Worm (Caenorhabditis elegans) whole organism, L1 larva: ENCODE data around the gene C50F4.10.

Experiments used
- elt-3 ChIP-seq, 6 experiments: fragments of 150-350 bp in 1 of 6; sonication (generic microtip); optimal IDR thresholded peaks; 2 replicates each; lab custom pipeline; 2017 to 2018; ENCODE audit warnings: missing biosample characterization in 6 of 6, missing genetic modification characterization in 6 of 6, inconsistent platforms in 1 of 6
- lin-15B ChIP-seq: fragments of 150-350 bp; sonication (generic microtip); optimal IDR thresholded peaks from 3 replicates; lab custom pipeline; 2014; ENCODE audit warnings: missing biosample characterization, missing genetic modification characterization
- ztf-11 ChIP-seq, 2 experiments: sonication (generic microtip); optimal IDR thresholded peaks; 2 replicates each; lab custom pipeline; 2016 to 2017; ENCODE audit warnings: missing genetic modification characterization in 2 of 2, missing biosample characterization in 1 of 2, missing compliant biosample characterization in 1 of 2
- ztf-4 ChIP-seq: fragments of 150-350 bp; optimal IDR thresholded peaks from 2 replicates; lab custom pipeline; 2014; ENCODE audit warnings: missing biosample characterization, missing genetic modification characterization

DNA sequence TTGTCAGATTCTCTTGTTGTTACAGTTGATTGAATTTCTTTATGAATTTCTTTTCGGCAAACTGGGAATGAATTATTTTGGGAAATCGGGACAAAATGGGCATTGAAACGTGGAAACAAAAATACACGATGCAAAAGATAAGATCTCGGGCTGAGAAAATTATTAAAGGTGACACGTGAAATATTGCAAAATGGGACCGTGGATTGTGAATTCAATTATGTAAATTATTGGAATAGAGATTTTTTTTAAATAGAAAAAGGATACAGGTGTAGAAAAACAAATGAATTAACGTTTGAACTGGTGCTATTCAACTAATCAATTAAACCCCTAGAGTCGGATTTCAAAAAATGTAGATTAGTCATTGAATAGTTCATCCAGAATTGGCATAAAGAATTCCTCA is 37.3 kb upstream of the C50F4.10 start, which contains the start of gene F25B3.4:
- no peak for TF ChIP-seq elt-3 (tag; optimal IDR thresholded peaks at IDR 0.05; lab: Kevin White, UChicago)
- no peak for TF ChIP-seq ztf-4 (tag; lab: Kevin White, UChicago)
- no peak for TF ChIP-seq lin-15B (tag; lab: Kevin White, UChicago)
- TF ChIP-seq ztf-11 (tag; optimal IDR thresholded peaks at IDR 0.05; lab: Kevin White, UChicago): no peak
